Worm (Caenorhabditis elegans): ENCODE data around the gene C06A6.4.

The C06A6.4 gene

DNA sequence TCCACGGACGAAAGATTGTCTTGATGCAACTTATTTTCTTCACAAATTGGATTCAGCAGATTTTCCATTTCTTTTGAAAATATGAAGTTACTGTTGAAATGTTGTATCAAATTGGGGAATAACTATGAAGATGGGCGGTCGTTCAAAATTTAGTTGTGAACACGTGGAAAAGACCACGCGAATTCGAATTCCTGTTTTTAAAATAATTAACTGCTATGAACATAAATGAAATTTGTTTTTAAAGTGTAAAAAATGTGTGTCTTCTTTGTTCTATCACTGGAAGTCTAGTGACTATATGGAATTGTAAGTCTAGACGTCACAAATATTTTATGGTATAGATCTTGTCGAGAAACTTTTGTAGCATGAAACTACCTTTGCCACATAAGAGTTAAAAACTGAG is 9.3 kb upstream of the C06A6.4 start, which contains the start of gene C06A6.7:
C06A6.7 (minus strand) TSS at position 101 of the 400 bp plus-strand sequence.
- TF ChIP-seq jun-1 (tag; optimal IDR thresholded peaks at IDR 0.05) (no peak), unc-86 (tag; optimal IDR thresholded peaks at IDR 0.05) (no peak), fos-1 (tag; optimal IDR thresholded peaks at IDR 0.05) (no peak), lir-3 (tag; optimal IDR thresholded peaks at IDR 0.05; ENCODE audit: poor library complexity) (no peak), lin-14 (GFP tag; optimal IDR thresholded peaks at IDR 0.05) (no peak), nhr-47 (tag; optimal IDR thresholded peaks at IDR 0.05) (no peak), Y116A8C.19 (tag; optimal IDR thresholded peaks at IDR 0.05; ENCODE audit: borderline replicate concordance) (no peak), nhr-11 (tag; optimal IDR thresholded peaks at IDR 0.05) (no peak), unc-98 (GFP tag; IDR thresholded peaks at IDR 0.05) (no peak), efl-1 (optimal IDR thresholded peaks at IDR 0.05) (no peak), efl-1 (GFP tag; optimal IDR thresholded peaks at IDR 0.05 in 1 of 2) (no peak), ama-1 (optimal IDR thresholded peaks at IDR 0.05) (no peak), lin-35 (GFP tag; optimal IDR thresholded peaks at IDR 0.05) (no peak), mef-2 (tag; optimal IDR thresholded peaks at IDR 0.05) (no peak), dpl-1 (GFP tag; optimal IDR thresholded peaks at IDR 0.05) (no peak)

DNA sequence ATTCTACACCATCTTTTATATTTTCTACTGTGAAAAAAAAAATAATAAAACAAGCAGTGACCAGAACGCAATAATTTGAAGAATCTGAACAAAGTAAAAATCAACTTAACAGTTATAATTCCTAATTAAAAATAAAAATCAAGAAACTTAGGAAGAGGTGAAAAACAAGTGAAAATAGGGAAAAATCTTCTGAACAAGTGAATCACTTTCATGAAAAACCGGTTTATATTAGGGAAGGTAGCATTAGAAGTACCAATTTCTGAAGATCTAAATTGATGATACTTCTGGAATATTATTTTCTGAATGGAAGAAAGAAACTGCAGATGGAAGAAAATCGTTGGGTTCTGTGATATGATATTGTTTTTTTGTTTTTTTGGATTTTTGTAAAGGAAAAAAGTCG is 7.4 kb upstream of the C06A6.4 start:
- TF ChIP-seq snpc-4 (tag; optimal IDR thresholded peaks at IDR 0.05) (no peak), fkh-10 (GFP tag; optimal IDR thresholded peaks at IDR 0.05) (no peak), sptf-1 (tag; optimal IDR thresholded peaks at IDR 0.05) (no peak), swsn-7 (tag; optimal IDR thresholded peaks at IDR 0.05) (no peak), mef-2 (tag; optimal IDR thresholded peaks at IDR 0.05) (no peak), fkh-8 (tag; optimal IDR thresholded peaks at IDR 0.05) (no peak), efl-1 (optimal IDR thresholded peaks at IDR 0.05) (no peak), efl-1 (GFP tag; optimal IDR thresholded peaks at IDR 0.05 in 1 of 2) (peak in 1 of 2 experiments; percentile 51), pag-3 (tag; optimal IDR thresholded peaks at IDR 0.05; ENCODE audit: borderline replicate concordance, insufficient read depth) (no peak), grh-1 (GFP tag; IDR thresholded peaks at IDR 0.05) (peak; percentile 51; the same call in 1 of the 2 replicates), isw-1 (GFP tag; IDR thresholded peaks at IDR 0.05) (no peak), blmp-1 (tag; optimal IDR thresholded peaks at IDR 0.05) (peak; percentile 79), nhr-76 (tag; optimal IDR thresholded peaks at IDR 0.05) (no peak), tlp-1 (tag; optimal IDR thresholded peaks at IDR 0.05) (no peak), nhr-77 (tag; optimal IDR thresholded peaks at IDR 0.05) (no peak), C16A3.4 (tag; optimal IDR thresholded peaks at IDR 0.05) (no peak), pqm-1 (tag; optimal IDR thresholded peaks at IDR 0.05) (no peak)

DNA sequence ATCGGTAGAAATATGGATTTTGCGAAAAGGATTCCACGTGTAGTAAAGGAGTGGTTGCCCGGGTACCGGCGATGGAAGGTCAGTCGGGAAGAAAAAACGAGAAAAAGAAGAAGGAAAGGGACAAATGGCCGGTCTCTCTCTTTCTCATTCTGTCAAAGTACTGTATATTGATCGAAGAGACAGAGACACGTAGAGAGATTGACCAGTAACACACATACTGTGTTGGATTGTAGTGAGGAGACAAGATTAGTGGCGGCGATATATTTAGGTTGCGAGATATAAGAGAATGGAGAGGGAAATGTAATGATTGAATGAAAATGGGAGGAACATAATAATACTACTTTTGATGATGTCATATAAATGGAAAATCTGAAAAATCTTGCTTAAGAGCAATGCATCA is 6.9 kb upstream of the C06A6.4 start:
- TF ChIP-seq lin-35 (GFP tag; optimal IDR thresholded peaks at IDR 0.05): peak in 1 of 2 experiments; percentile 27
- TF ChIP-seq nhr-90 (tag; optimal IDR thresholded peaks at IDR 0.05; ENCODE audit: poor library complexity): peak; percentile 27
- peak; percentile 76 for TF ChIP-seq mep-1 (tag; optimal IDR thresholded peaks at IDR 0.05)
- TF ChIP-seq C16A3.4 (tag; optimal IDR thresholded peaks at IDR 0.05): peak; percentile 0
- peak; percentile 57 for TF ChIP-seq snu-23 (GFP tag; optimal IDR thresholded peaks at IDR 0.05)
- peak in 2 of 6 experiments; percentile 11 to 65 for TF ChIP-seq elt-3 (tag; optimal IDR thresholded peaks at IDR 0.05)
- no peak for TF ChIP-seq nhr-77 (tag; optimal IDR thresholded peaks at IDR 0.05)
- peak; percentile 54 for TF ChIP-seq lin-14 (GFP tag; optimal IDR thresholded peaks at IDR 0.05)
- peak in 1 of 2 experiments; percentile 1 for TF ChIP-seq efl-1 (optimal IDR thresholded peaks at IDR 0.05)
- peak in 1 of 2 experiments; percentile 85 for TF ChIP-seq efl-1 (GFP tag; optimal IDR thresholded peaks at IDR 0.05 in 1 of 2)
- peak; percentile 27; the same call in 1 of the 2 replicates for TF ChIP-seq grh-1 (GFP tag; IDR thresholded peaks at IDR 0.05)
- TF ChIP-seq lsy-2 (tag; optimal IDR thresholded peaks at IDR 0.05): peak; percentile 7 to 69
- TF ChIP-seq hpl-2 (GFP tag; optimal IDR thresholded peaks at IDR 0.05): no peak
- TF ChIP-seq blmp-1 (tag; optimal IDR thresholded peaks at IDR 0.05): peak; percentile 92
- TF ChIP-seq lin-39 (tag; optimal IDR thresholded peaks at IDR 0.05): no peak
- TF ChIP-seq nhr-85 (tag): peak; percentile 66
- peak; percentile 56 for TF ChIP-seq nhr-20 (tag; optimal IDR thresholded peaks at IDR 0.05)
- TF ChIP-seq pag-3 (tag; optimal IDR thresholded peaks at IDR 0.05; ENCODE audit: borderline replicate concordance, insufficient read depth): no peak
- peak; percentile 10 for TF ChIP-seq nhr-71 (tag; optimal IDR thresholded peaks at IDR 0.05)

All from whole organism, L1 larva.